Fruit fly (Drosophila melanogaster) whole organism, pupa: ENCODE results near the gene CG7991.

Source experiments
- CG10348 ChIP-seq: fragments of 200-800 bp; sonication (Bioruptor generic); IDR thresholded peaks from 2 replicates; pipeline ENCODE4 v1.3.6; 2022; ENCODE audit warnings: missing biosample characterization, missing genetic modification characterization
- CG12605 ChIP-seq: fragments of 200-800 bp; sonication (Bioruptor generic); IDR thresholded peaks from 2 replicates; pipeline ENCODE4 v1.3.6; 2022; ENCODE audit warnings: missing biosample characterization, missing genetic modification characterization
- CG13204 ChIP-seq: fragments of 200-800 bp; sonication (Bioruptor generic); optimal IDR thresholded peaks from 2 replicates; lab custom pipeline; 2018; ENCODE audit warnings: missing biosample characterization, mild to moderate bottlenecking, missing genetic modification characterization, moderate library complexity
- CG14655 ChIP-seq: fragments of 200-800 bp; sonication (Bioruptor generic); optimal IDR thresholded peaks from 3 replicates; lab custom pipeline; 2017; ENCODE audit warnings: mild to moderate bottlenecking, missing biosample characterization, missing genetic modification reagents, missing genetic modification characterization
- CG15710 ChIP-seq: fragments of 200-800 bp; sonication (Bioruptor generic); optimal IDR thresholded peaks from 2 replicates; lab custom pipeline; 2018; ENCODE audit warnings: missing biosample characterization, mild to moderate bottlenecking, missing genetic modification characterization, moderate library complexity
- CG17806 ChIP-seq: fragments of 200-800 bp; sonication (Bioruptor generic); optimal IDR thresholded peaks from 2 replicates; lab custom pipeline; 2018; ENCODE audit warnings: missing biosample characterization, mild to moderate bottlenecking, missing genetic modification characterization, moderate library complexity
- CG32121 ChIP-seq: fragments of 200-800 bp; sonication (Bioruptor generic); IDR thresholded peaks from 2 replicates; pipeline ENCODE4 v1.3.6; 2022; ENCODE audit warnings: missing biosample characterization, missing genetic modification characterization
- CG34367 ChIP-seq: fragments of 200-800 bp; sonication (Bioruptor generic); optimal IDR thresholded peaks from 2 replicates; lab custom pipeline; 2018; ENCODE audit warnings: missing biosample characterization, mild to moderate bottlenecking, missing genetic modification characterization
- CG4496 ChIP-seq: fragments of 200-800 bp; sonication (Bioruptor generic); IDR thresholded peaks from 3 replicates; pipeline ENCODE4 v1.3.6; 2022; ENCODE audit warnings: missing biosample characterization, missing genetic modification characterization
- CG8159 ChIP-seq: fragments of 200-800 bp; sonication (Bioruptor generic); optimal IDR thresholded peaks from 3 replicates; lab custom pipeline; 2018; ENCODE audit warnings: missing biosample characterization, mild to moderate bottlenecking, missing genetic modification characterization, moderate library complexity
- CG8301 ChIP-seq: fragments of 200-800 bp; sonication (Bioruptor generic); optimal IDR thresholded peaks from 2 replicates; lab custom pipeline; 2018; ENCODE audit warnings: missing biosample characterization, mild to moderate bottlenecking, missing genetic modification characterization
- CG9948 ChIP-seq: fragments of 200-800 bp; sonication (Bioruptor generic); optimal IDR thresholded peaks from 2 replicates; lab custom pipeline; 2018; ENCODE audit warnings: missing biosample characterization, mild to moderate bottlenecking, missing genetic modification characterization, moderate library complexity
- D1 ChIP-seq: fragments of 200-800 bp; sonication (Bioruptor generic); optimal IDR thresholded peaks from 2 replicates; lab custom pipeline; 2018; ENCODE audit warnings: missing biosample characterization, mild to moderate bottlenecking, missing genetic modification characterization, moderate library complexity
- EcR ChIP-seq: fragments of 200-800 bp; sonication (Bioruptor generic); optimal IDR thresholded peaks from 3 replicates; lab custom pipeline; 2019; ENCODE audit warnings: missing biosample characterization, missing genetic modification characterization, mild to moderate bottlenecking, moderate library complexity, missing genetic modification reagents
- Ets98B ChIP-seq: fragments of 200-800 bp; sonication (Bioruptor generic); IDR thresholded peaks from 2 replicates; pipeline ENCODE4 v1.3.6; 2022; ENCODE audit warnings: missing biosample characterization, missing genetic modification characterization
- Pif1A ChIP-seq: fragments of 200-800 bp; sonication (Bioruptor generic); optimal IDR thresholded peaks from 3 replicates; lab custom pipeline; 2016; ENCODE audit warnings: missing biosample characterization, missing genetic modification characterization
- Pif1B ChIP-seq: fragments of 200-800 bp; sonication (Bioruptor generic); optimal IDR thresholded peaks from 3 replicates; lab custom pipeline; 2016; ENCODE audit warnings: missing biosample characterization, missing genetic modification characterization
- Snoo ChIP-seq: fragments of 200-800 bp; sonication (Bioruptor generic); optimal IDR thresholded peaks from 3 replicates; lab custom pipeline; 2017; ENCODE audit warnings: missing biosample characterization, mild to moderate bottlenecking, missing genetic modification characterization, inconsistent platforms
- fd96Ca ChIP-seq: fragments of 200-800 bp; sonication (Bioruptor generic); IDR thresholded peaks from 3 replicates; pipeline ENCODE4 v1.3.6; 2022; ENCODE audit warnings: missing biosample characterization, missing genetic modification characterization
- gl ChIP-seq: fragments of 200-800 bp; sonication (Bioruptor generic); optimal IDR thresholded peaks from 2 replicates; lab custom pipeline; 2018; ENCODE audit warnings: missing biosample characterization, mild to moderate bottlenecking, missing genetic modification characterization
- rn ChIP-seq: fragments of 200-800 bp; sonication (Bioruptor generic); IDR thresholded peaks from 2 replicates; pipeline ENCODE4 v1.3.6; 2022; ENCODE audit warnings: missing biosample characterization, missing genetic modification characterization

CG7991 gene

dm6 chr3L:1730160-1730595 is 55.7 kb downstream of the CG7991 start:
- peak; percentile 73 for TF ChIP-seq EcR (GFP tag; lab: Kevin White, UChicago)
- peak; percentile 3 for TF ChIP-seq CG13204 (GFP tag; lab: Kevin White, UChicago)
- TF ChIP-seq rn (GFP tag; lab: Robert Waterston, UW), result no peak

- no peak for TF ChIP-seq CG12605
- peak; percentile 53 for TF ChIP-seq Snoo
- peak; percentile 15; the same call in 1 of the 2 replicates for TF ChIP-seq Ets98B (GFP tag; lab: Robert Waterston, UW)
- TF ChIP-seq Pif1B (GFP tag; lab: Kevin White, UChicago), result peak; percentile 61
- TF ChIP-seq CG32121 (GFP tag; lab: Robert Waterston, UW), result no peak
- TF ChIP-seq CG8159, result peak; percentile 18
Measured at dm6 chr3L:1730873-1731272, 56.4 kb downstream of the CG7991 start, which contains the start of gene drpr. Gene drpr (minus strand): TSS chr3L:1731107.

DNA sequence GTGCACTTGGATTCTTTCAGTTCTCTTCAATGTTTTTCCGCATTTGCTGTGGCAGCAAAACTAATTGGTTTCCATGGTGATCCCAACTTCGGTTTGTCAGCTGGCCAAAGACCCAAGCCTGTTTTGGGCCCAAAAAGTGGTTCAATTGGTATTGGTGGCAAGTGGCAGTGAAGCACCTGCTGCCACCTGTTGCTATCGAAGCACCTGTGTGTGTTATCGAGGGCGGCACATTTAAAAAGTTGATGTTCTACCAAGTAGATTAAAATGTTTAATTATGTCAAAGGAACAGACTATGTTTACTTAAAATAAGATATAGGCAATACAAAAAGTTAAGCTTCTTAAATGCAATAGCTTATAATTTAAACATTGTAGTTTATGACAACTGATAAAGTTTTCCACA is 61.1 kb downstream of the CG7991 start, which contains the start of gene Oseg4:
Oseg4 (minus strand) TSS at position 165 of the 400 bp plus-strand sequence.
- TF ChIP-seq CG8159, result no peak
- TF ChIP-seq CG17806 (tag; lab: Kevin White, UChicago), result no peak
- TF ChIP-seq CG32121 (GFP tag; lab: Robert Waterston, UW), result no peak
- TF ChIP-seq CG12605, result peak; percentile 54; the same call in 1 of the 2 replicates

- TF ChIP-seq Pif1B (GFP tag; lab: Kevin White, UChicago) (no peak), D1 (tag; lab: Kevin White, UChicago) (no peak), CG8159 (no peak), CG13204 (GFP tag; lab: Kevin White, UChicago) (no peak), CG10348 (GFP tag; lab: Robert Waterston, UW) (no peak), CG12605 (no peak), rn (GFP tag; lab: Robert Waterston, UW) (no peak), CG34367 (no peak), CG9948 (tag; lab: Kevin White, UChicago) (no peak), CG4496 (GFP tag; lab: Robert Waterston, UW) (no peak), CG14655 (GFP tag; lab: Kevin White, UChicago) (no peak), CG17806 (tag; lab: Kevin White, UChicago) (no peak)
Measured at dm6 chr3L:1737898-1738322, 63.4 kb downstream of the CG7991 start, which contains the start of gene PIG-Wb. Gene PIG-Wb (minus strand): TSS chr3L:1738106.

dm6 chr3L:1738375-1739328 is 64.1 kb downstream of the CG7991 start, which contains the start of gene Gk2:
Gene Gk2 (plus strand): TSS chr3L:1738407.
- TF ChIP-seq CG17806 (tag; lab: Kevin White, UChicago) (no peak), gl (tag; lab: Kevin White, UChicago) (no peak), EcR (GFP tag; lab: Kevin White, UChicago) (peak; percentile 3)

DNA sequence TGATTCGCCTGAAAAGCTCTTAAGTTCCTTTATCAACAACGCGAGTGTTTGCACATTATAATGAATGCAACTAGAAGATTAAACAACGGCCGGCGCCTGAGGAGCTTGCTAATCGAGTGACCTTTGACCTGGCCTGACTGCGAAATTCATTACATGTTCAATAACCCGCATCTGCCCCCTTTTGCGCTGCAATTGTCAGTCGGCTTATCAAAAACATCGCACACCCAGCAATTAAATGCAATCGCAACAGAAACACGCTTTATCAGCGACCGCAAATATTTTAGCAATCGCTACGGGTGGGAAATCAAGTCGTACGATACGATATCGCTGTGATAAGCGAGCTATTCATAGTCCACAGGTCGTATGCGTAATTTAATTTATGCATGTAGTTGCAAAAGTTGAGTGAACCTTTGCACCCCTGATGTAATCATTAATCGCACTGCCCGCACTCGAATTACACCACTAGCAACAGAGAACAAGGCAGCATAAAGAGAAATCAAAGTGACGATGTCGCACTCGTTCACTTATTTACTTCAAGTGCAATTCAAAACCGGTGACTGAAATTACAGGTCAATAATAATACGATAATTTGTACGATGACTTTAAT is 65.1 kb downstream of the CG7991 start:
- TF ChIP-seq CG32121 (GFP tag; lab: Robert Waterston, UW) (no peak), gl (tag; lab: Kevin White, UChicago) (peak; percentile 5), D1 (tag; lab: Kevin White, UChicago) (no peak), EcR (GFP tag; lab: Kevin White, UChicago) (peak; percentile 78)
- TF ChIP-seq, all 21 proteins: peak for 2

DNA sequence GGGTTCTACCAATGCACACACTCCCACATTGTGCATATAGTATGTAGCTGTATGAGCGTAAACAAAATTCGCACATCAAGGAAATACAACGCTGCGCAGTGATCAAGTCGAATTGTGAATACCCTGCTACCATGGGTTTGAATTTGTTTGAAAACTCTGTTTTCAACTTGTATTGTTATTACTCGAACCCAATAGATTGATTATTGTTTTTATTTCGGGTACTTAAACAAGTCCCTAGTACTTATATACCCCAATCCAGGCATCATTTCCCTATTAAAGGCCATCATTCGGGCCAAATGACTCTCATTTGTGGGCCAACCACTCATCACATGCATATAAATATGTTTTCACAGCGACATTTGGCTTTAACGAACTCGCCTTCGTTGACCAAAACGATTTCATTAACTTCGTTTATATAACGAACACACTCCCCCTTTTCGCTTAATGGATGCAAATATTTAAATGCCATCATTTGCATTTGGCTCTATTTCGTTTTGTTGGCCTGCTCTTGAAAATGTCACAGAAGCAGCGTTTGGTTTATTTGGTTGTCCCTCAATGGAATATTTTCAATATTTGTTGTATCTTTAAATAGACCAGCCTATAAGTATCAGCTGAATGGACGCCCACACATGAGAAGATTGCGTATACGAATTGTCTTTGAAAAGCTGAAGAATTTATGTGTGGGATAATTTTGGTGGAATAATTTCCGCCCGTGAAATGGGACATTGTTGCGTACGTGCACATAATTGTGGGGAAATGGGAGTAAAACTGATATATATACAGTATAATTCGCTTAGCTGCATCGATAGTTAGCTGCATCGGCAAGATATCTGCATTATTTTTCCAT is 65.8 kb downstream of the CG7991 start:
- TF ChIP-seq Pif1B (GFP tag; lab: Kevin White, UChicago) (no peak), CG32121 (GFP tag; lab: Robert Waterston, UW) (peak; percentile 69), CG34367 (peak; percentile 18), CG9948 (tag; lab: Kevin White, UChicago) (peak; percentile 8), CG8301 (tag; lab: Kevin White, UChicago) (no peak), D1 (tag; lab: Kevin White, UChicago) (no peak), CG8159 (no peak), CG14655 (GFP tag; lab: Kevin White, UChicago) (no peak), rn (GFP tag; lab: Robert Waterston, UW) (0 out of 2 replicates have a peak, but pooled peaks have one; percentile 15), CG10348 (GFP tag; lab: Robert Waterston, UW) (0 out of 2 replicates have a peak, but pooled peaks have one; percentile 34), Pif1A (GFP tag; lab: Kevin White, UChicago) (peak; percentile 57), Snoo (no peak), gl (tag; lab: Kevin White, UChicago) (no peak), CG13204 (GFP tag; lab: Kevin White, UChicago) (no peak), Ets98B (GFP tag; lab: Robert Waterston, UW) (peak; percentile 54; the same call in 1 of the 2 replicates), CG15710 (peak; percentile 14), CG12605 (no peak), EcR (GFP tag; lab: Kevin White, UChicago) (no peak), fd96Ca (peak; percentile 81), CG4496 (GFP tag; lab: Robert Waterston, UW) (peak; percentile 71), CG17806 (tag; lab: Kevin White, UChicago) (no peak)
